Worm (Caenorhabditis elegans) whole organism, young adult: ENCODE results near the gene fbxb-79.
A peak's percentile ranks its signal among the peaks of the same experiment; 100 is the strongest.
"Not testable (repeated sequence)": the region's sequence is repeated elsewhere in the genome, so short reads cannot be mapped to it uniquely, and the experiment has no call there.

Experiments
- B0019.2 ChIP-seq: fragments of 200-800 bp; sonication (Bioruptor generic); conservative IDR thresholded peaks from 2 replicates; pipeline ENCODE4 v1.3.6; 2022; ENCODE audit warnings: missing genetic modification reagents, missing genetic modification characterization, missing compliant biosample characterization
- B0035.1 ChIP-seq: sonication (generic microtip); optimal IDR thresholded peaks from 2 replicates; lab custom pipeline; 2016; ENCODE audit warnings: missing genetic modification characterization, mild to moderate bottlenecking, missing compliant biosample characterization, missing genotype, missing genetic modification reagents
- B0336.3 ChIP-seq: fragments of 200-800 bp; sonication (Bioruptor generic); IDR thresholded peaks from 2 replicates; pipeline ENCODE4 v1.3.6; 2022; ENCODE audit warnings: missing genetic modification characterization, missing compliant biosample characterization
- C17E4.6 ChIP-seq: fragments of 200-800 bp; sonication (Bioruptor generic); IDR thresholded peaks from 2 replicates; pipeline ENCODE4 v1.3.6; 2022; ENCODE audit warnings: missing genetic modification reagents, missing genetic modification characterization, missing compliant biosample characterization
- F23B12.7 ChIP-seq: sonication (generic microtip); optimal IDR thresholded peaks from 2 replicates; lab custom pipeline; 2017; ENCODE audit warnings: missing genetic modification characterization, mild to moderate bottlenecking, missing compliant biosample characterization, antibody characterized with exemption, moderate library complexity; ENCODE audit not compliant: insufficient read depth
- F33H1.4 ChIP-seq: fragments of 200-800 bp; sonication (Bioruptor generic); IDR thresholded peaks from 2 replicates; pipeline ENCODE4 v1.3.6; 2022; ENCODE audit warnings: missing genetic modification reagents, missing genetic modification characterization, missing compliant biosample characterization
- T07F8.4 ChIP-seq: sonication (generic microtip); optimal IDR thresholded peaks from 2 replicates; lab custom pipeline; 2016; ENCODE audit warnings: mild to moderate bottlenecking, missing genetic modification characterization, moderate library complexity, missing compliant biosample characterization
- Y53G8AR.9 ChIP-seq: fragments of 200-800 bp; sonication (Bioruptor generic); conservative IDR thresholded peaks from 2 replicates; pipeline ENCODE4 v1.3.6; 2022; ENCODE audit warnings: missing genetic modification reagents, missing genetic modification characterization, missing compliant biosample characterization
- Y56A3A.18 ChIP-seq: fragments of 200-800 bp; sonication (Bioruptor generic); IDR thresholded peaks from 2 replicates; pipeline ENCODE4 v1.3.6; 2022; ENCODE audit warnings: missing genetic modification reagents, missing genetic modification characterization, missing compliant biosample characterization
- Y95B8A.8 ChIP-seq: fragments of 200-800 bp; sonication (Bioruptor generic); IDR thresholded peaks from 2 replicates; pipeline ENCODE4 v1.3.6; 2022; ENCODE audit warnings: missing genetic modification reagents, missing genetic modification characterization, missing compliant biosample characterization
- ZK185.1 ChIP-seq: sonication (generic microtip); optimal IDR thresholded peaks from 2 replicates; lab custom pipeline; 2016; ENCODE audit warnings: mild to moderate bottlenecking, missing genetic modification characterization, missing compliant biosample characterization; ENCODE audit not compliant: poor library complexity, severe bottlenecking
- atf-7 ChIP-seq: sonication (generic microtip); optimal IDR thresholded peaks from 2 replicates; lab custom pipeline; 2017; ENCODE audit warnings: mild to moderate bottlenecking, missing genetic modification characterization, missing compliant biosample characterization
- athp-1 ChIP-seq: sonication (generic microtip); optimal IDR thresholded peaks from 2 replicates; lab custom pipeline; 2017; ENCODE audit warnings: mild to moderate bottlenecking, missing genetic modification characterization, missing compliant biosample characterization
- attf-6 ChIP-seq: fragments of 200-800 bp; sonication (Bioruptor generic); IDR thresholded peaks from 2 replicates; pipeline ENCODE4 v1.3.6; 2022; ENCODE audit warnings: missing genetic modification reagents, missing genetic modification characterization, missing compliant biosample characterization
- cebp-1 ChIP-seq, 2 experiments: fragments of 200-800 bp in 1 of 2; sonication (Bioruptor generic) in 1 of 2; sonication (generic microtip) in 1 of 2; IDR thresholded peaks in 1 of 2; optimal IDR thresholded peaks in 1 of 2; 2 replicates each; pipeline versions ENCODE4 v1.3.6 to Lab custom; 2017 to 2022; ENCODE audit warnings: missing compliant biosample characterization in 2 of 2, missing genetic modification characterization in 2 of 2, mild to moderate bottlenecking in 1 of 2, missing genetic modification reagents in 1 of 2, moderate library complexity in 1 of 2
- ceh-100 ChIP-seq: fragments of 200-800 bp; sonication (Bioruptor generic); IDR thresholded peaks from 2 replicates; pipeline ENCODE4 v1.3.6; 2022; ENCODE audit warnings: missing genetic modification reagents, missing genetic modification characterization, missing compliant biosample characterization
- ceh-27 ChIP-seq: fragments of 200-800 bp; sonication (Bioruptor generic); optimal IDR thresholded peaks from 2 replicates; lab custom pipeline; 2018; ENCODE audit warnings: mild to moderate bottlenecking, missing genetic modification characterization, moderate library complexity, missing compliant biosample characterization
- dox-1 ChIP-seq: fragments of 200-800 bp; sonication (Bioruptor generic); IDR thresholded peaks from 2 replicates; pipeline ENCODE4 v1.3.6; 2022; ENCODE audit warnings: missing genetic modification reagents, missing genetic modification characterization, missing compliant biosample characterization
- egl-18 ChIP-seq: fragments of 200-800 bp; sonication (Bioruptor generic); IDR thresholded peaks from 2 replicates; pipeline ENCODE4 v1.3.6; 2022; ENCODE audit warnings: missing genetic modification reagents, missing genetic modification characterization, missing compliant biosample characterization
- egl-44 ChIP-seq: fragments of 200-800 bp; sonication (Bioruptor generic); IDR thresholded peaks from 2 replicates; pipeline ENCODE4 v1.3.6; 2022; ENCODE audit warnings: missing genetic modification reagents, missing genetic modification characterization, missing compliant biosample characterization
- egrh-3 ChIP-seq: fragments of 200-800 bp; sonication (Bioruptor generic); IDR thresholded peaks from 2 replicates; pipeline ENCODE4 v1.3.6; 2022; ENCODE audit warnings: missing genetic modification reagents, missing genetic modification characterization, missing compliant biosample characterization
- ekl-4 ChIP-seq: fragments of 200-800 bp; sonication (Bioruptor generic); IDR thresholded peaks from 2 replicates; pipeline ENCODE4 v1.3.6; 2022; ENCODE audit warnings: missing genetic modification reagents, missing genetic modification characterization, missing compliant biosample characterization
- hmg-20 ChIP-seq: fragments of 200-800 bp; sonication (Bioruptor generic); IDR thresholded peaks from 2 replicates; pipeline ENCODE4 v1.3.6; 2022; ENCODE audit warnings: missing genetic modification reagents, missing genetic modification characterization, missing compliant biosample characterization
- let-526 ChIP-seq: fragments of 200-800 bp; sonication (Bioruptor generic); IDR thresholded peaks from 2 replicates; pipeline ENCODE4 v1.3.6; 2022; ENCODE audit warnings: missing genetic modification reagents, missing genetic modification characterization, missing compliant biosample characterization
- let-607 ChIP-seq, 2 experiments: fragments of 200-800 bp in 1 of 2; sonication (Bioruptor generic) in 1 of 2; sonication (generic microtip) in 1 of 2; optimal IDR thresholded peaks; 2 replicates each; lab custom pipeline; 2016 to 2018; ENCODE audit warnings: mild to moderate bottlenecking in 2 of 2, missing compliant biosample characterization in 2 of 2, missing genetic modification characterization in 2 of 2, moderate library complexity in 2 of 2, missing genotype in 1 of 2
- lsl-1 ChIP-seq: fragments of 200-800 bp; sonication (Bioruptor generic); optimal IDR thresholded peaks from 2 replicates; lab custom pipeline; 2018; ENCODE audit warnings: mild to moderate bottlenecking, missing genetic modification characterization, moderate library complexity, missing compliant biosample characterization
- madf-10 ChIP-seq: sonication (generic microtip); optimal IDR thresholded peaks from 2 replicates; lab custom pipeline; 2016; ENCODE audit warnings: mild to moderate bottlenecking, missing genetic modification characterization, missing compliant biosample characterization
- madf-3 ChIP-seq: fragments of 200-800 bp; sonication (Bioruptor generic); IDR thresholded peaks from 2 replicates; pipeline ENCODE4 v1.3.6; 2022; ENCODE audit warnings: missing genetic modification reagents, missing genetic modification characterization, missing compliant biosample characterization
- madf-6 ChIP-seq: fragments of 200-800 bp; sonication (Bioruptor generic); IDR thresholded peaks from 2 replicates; pipeline ENCODE4 v1.3.6; 2022; ENCODE audit warnings: missing genetic modification reagents, missing genetic modification characterization, missing compliant biosample characterization
- madf-8 ChIP-seq: fragments of 200-800 bp; sonication (Bioruptor generic); conservative IDR thresholded peaks from 2 replicates; pipeline ENCODE4 v1.3.6; 2022; ENCODE audit warnings: missing genetic modification reagents, missing genetic modification characterization, missing compliant biosample characterization
- nhr-80 ChIP-seq: sonication (generic microtip); optimal IDR thresholded peaks from 2 replicates; lab custom pipeline; 2016; ENCODE audit warnings: missing genetic modification characterization, missing compliant biosample characterization
- pbrm-1 ChIP-seq: fragments of 200-800 bp; sonication (Bioruptor generic); IDR thresholded peaks from 2 replicates; pipeline ENCODE4 v1.3.6; 2022; ENCODE audit warnings: missing genetic modification reagents, missing genetic modification characterization, missing compliant biosample characterization
- repo-1 ChIP-seq: sonication (generic microtip); optimal IDR thresholded peaks from 2 replicates; lab custom pipeline; 2017; ENCODE audit warnings: mild to moderate bottlenecking, missing genetic modification characterization, missing compliant biosample characterization
- snpc-4 ChIP-seq, 5 experiments: fragments of 150-350 bp in 1 of 5; sonication (generic microtip) in 4 of 5; optimal IDR thresholded peaks; 2 replicates each; lab custom pipeline; 2014 to 2018; ENCODE audit warnings: missing genetic modification characterization in 5 of 5, missing biosample characterization in 3 of 5, antibody characterized with exemption in 2 of 5, mild to moderate bottlenecking in 2 of 5, missing compliant biosample characterization in 2 of 5, missing genotype in 2 of 5, moderate library complexity in 2 of 5, missing genetic modification reagents in 1 of 5
- somi-1 ChIP-seq: fragments of 200-800 bp; sonication (Bioruptor generic); optimal IDR thresholded peaks from 2 replicates; lab custom pipeline; 2018; ENCODE audit warnings: mild to moderate bottlenecking, missing genetic modification characterization, missing compliant biosample characterization
- ztf-22 ChIP-seq: fragments of 200-800 bp; sonication (Bioruptor generic); optimal IDR thresholded peaks from 2 replicates; lab custom pipeline; 2018; ENCODE audit warnings: mild to moderate bottlenecking, missing genetic modification characterization, moderate library complexity, missing compliant biosample characterization
- ztf-25 ChIP-seq: fragments of 200-800 bp; sonication (Bioruptor generic); IDR thresholded peaks from 2 replicates; pipeline ENCODE4 v1.3.6; 2022; ENCODE audit warnings: missing genetic modification reagents, missing genetic modification characterization, missing compliant biosample characterization
- ztf-26 ChIP-seq: sonication (generic microtip); optimal IDR thresholded peaks from 2 replicates; lab custom pipeline; 2017; ENCODE audit warnings: missing genetic modification characterization, missing compliant biosample characterization

The fbxb-79 gene

DNA sequence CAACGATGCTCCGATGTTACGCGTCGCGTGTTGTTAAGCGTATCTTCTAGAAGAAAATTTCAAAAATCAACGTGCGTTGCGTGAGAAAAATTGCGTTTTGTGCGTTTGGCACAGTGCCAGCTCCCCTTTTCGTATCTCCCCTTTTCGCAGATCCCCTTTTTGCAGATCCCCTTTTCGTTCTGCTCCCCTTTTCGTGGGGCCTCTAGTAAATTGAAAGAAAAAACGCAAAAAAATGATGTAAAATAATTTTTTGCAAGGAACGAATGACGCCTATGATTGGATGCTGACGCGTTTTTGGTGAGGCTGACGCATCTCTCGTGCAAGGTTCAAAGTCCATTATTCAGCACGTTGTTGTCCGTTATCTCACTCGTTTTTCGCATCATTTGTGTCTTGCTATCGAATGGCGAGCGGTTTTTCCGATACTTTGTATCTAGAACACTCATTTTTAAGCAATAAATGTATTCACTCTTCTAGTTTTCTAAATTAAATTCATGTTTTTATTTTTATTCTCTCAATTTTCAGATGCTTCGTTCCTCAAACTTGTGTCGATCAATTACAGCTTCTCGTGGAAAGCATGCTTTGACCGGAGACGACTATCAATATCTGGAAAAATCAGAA is 10.1 kb downstream of the fbxb-79 start, which contains the start of gene cpt-2 (continued):
- TF ChIP-seq T07F8.4 (tag; lab: Kevin White, UChicago) = peak; percentile 7
- TF ChIP-seq cebp-1 (GFP tag; IDR thresholded peaks at IDR 0.05; lab: Robert Waterston, UW) = not testable (repeated sequence)
- peak; percentile 83 for TF ChIP-seq cebp-1 (tag; optimal IDR thresholded peaks at IDR 0.05; lab: Kevin White, UChicago)
- TF ChIP-seq hmg-20 (GFP tag; lab: Robert Waterston, UW) = peak; percentile 84; the same call in 1 of the 2 replicates
- TF ChIP-seq ekl-4 = peak; percentile 86; the same call in 1 of the 2 replicates
- TF ChIP-seq dox-1 (GFP tag; lab: Robert Waterston, UW) = peak; percentile 97
- peak; percentile 84 for TF ChIP-seq nhr-80 (tag; lab: Kevin White, UChicago)
- peak; percentile 13 for TF ChIP-seq snpc-4 (GFP tag; optimal IDR thresholded peaks at IDR 0.05; lab: Kevin White, UChicago)
- TF ChIP-seq snpc-4 (tag; optimal IDR thresholded peaks at IDR 0.05; lab: Kevin White, UChicago) = peak; percentile 27 to 71 (median 62)
- TF ChIP-seq egl-44 = peak; percentile 92
- TF ChIP-seq madf-8 (GFP tag; lab: Robert Waterston, UW) = peak; percentile 63
- TF ChIP-seq ceh-27 (GFP tag; lab: Kevin White, UChicago) = peak; percentile 68
- TF ChIP-seq B0019.2 = peak; percentile 61
- peak; percentile 77 for TF ChIP-seq F33H1.4 (GFP tag; lab: Robert Waterston, UW)
- peak; percentile 82 for TF ChIP-seq madf-6
- peak; percentile 76 for TF ChIP-seq B0336.3 (GFP tag; lab: Robert Waterston, UW)
- TF ChIP-seq let-607 (tag; optimal IDR thresholded peaks at IDR 0.05; lab: Kevin White, UChicago) = peak; percentile 22 to 65
- peak; percentile 98 for TF ChIP-seq ceh-100
- TF ChIP-seq Y95B8A.8 (GFP tag; lab: Robert Waterston, UW) = peak; percentile 79; the same call in 1 of the 2 replicates
- peak; percentile 90 for TF ChIP-seq madf-3 (GFP tag; lab: Robert Waterston, UW)
- TF ChIP-seq F23B12.7 = peak; percentile 48
- peak; percentile 34 for TF ChIP-seq somi-1
- TF ChIP-seq egrh-3 = peak; percentile 81
- peak; percentile 58; the same call in 1 of the 2 replicates for TF ChIP-seq Y56A3A.18 (GFP tag; lab: Robert Waterston, UW)
- peak; percentile 90 for TF ChIP-seq pbrm-1 (GFP tag; lab: Robert Waterston, UW)
- peak; percentile 80; the same call in 1 of the 2 replicates for TF ChIP-seq egl-18
- peak; percentile 16 for TF ChIP-seq ztf-22 (GFP tag; lab: Kevin White, UChicago)
- 0 out of 2 replicates have a peak, but pooled peaks have one; percentile 35 for TF ChIP-seq ztf-25 (GFP tag; lab: Robert Waterston, UW)
- peak; percentile 73 for TF ChIP-seq atf-7 (tag; lab: Kevin White, UChicago)
- peak; percentile 88 for TF ChIP-seq C17E4.6 (GFP tag; lab: Robert Waterston, UW)
- peak; percentile 54 for TF ChIP-seq B0035.1 (tag; lab: Kevin White, UChicago)
- peak; percentile 53; the same call in 1 of the 2 replicates for TF ChIP-seq attf-6
- peak; percentile 54 for TF ChIP-seq ztf-26 (tag; lab: Kevin White, UChicago)
- TF ChIP-seq let-526 (GFP tag; lab: Robert Waterston, UW) = peak; percentile 90
- peak; percentile 59 for TF ChIP-seq madf-10 (tag; lab: Kevin White, UChicago)
- TF ChIP-seq lsl-1 = peak; percentile 62
- TF ChIP-seq athp-1 (tag; lab: Kevin White, UChicago) = peak; percentile 46
- peak; percentile 95 for TF ChIP-seq Y53G8AR.9 (GFP tag; lab: Robert Waterston, UW)
- peak; percentile 92 for TF ChIP-seq ZK185.1
- peak; percentile 20 for TF ChIP-seq repo-1 (tag; lab: Kevin White, UChicago)
